Fruit fly (Drosophila melanogaster) whole organism, embryonic: ENCODE results near the gene CG3078.
A peak's percentile ranks its signal among the peaks of the same experiment; 100 is the strongest.

ENCODE experiments used
- ATbp ChIP-seq: fragments of 200-800 bp; sonication (Bioruptor generic); optimal IDR thresholded peaks from 2 replicates; lab custom pipeline; 2017; ENCODE audit warnings: missing biosample characterization, mild to moderate bottlenecking, missing genetic modification characterization, missing genetic modification reagents
- Ada2b ChIP-seq: fragments of 200-800 bp; sonication (Bioruptor generic); IDR thresholded peaks from 2 replicates; pipeline ENCODE4 v1.3.6; 2022; ENCODE audit warnings: missing biosample characterization, missing genetic modification characterization
- Asciz ChIP-seq: fragments of 200-800 bp; sonication (Bioruptor generic); optimal IDR thresholded peaks from 2 replicates; lab custom pipeline; 2017; ENCODE audit warnings: missing biosample characterization, mild to moderate bottlenecking, missing genetic modification characterization, missing genetic modification reagents
- B-H1 ChIP-seq: fragments of 200-800 bp; sonication (Bioruptor generic); IDR thresholded peaks from 3 replicates; pipeline ENCODE4 v1.3.6; 2022; ENCODE audit warnings: missing biosample characterization, missing genetic modification characterization
- CG10565 ChIP-seq: fragments of 200-800 bp; sonication (Bioruptor generic); optimal IDR thresholded peaks from 3 replicates; lab custom pipeline; 2016; ENCODE audit warnings: missing biosample characterization, mild to moderate bottlenecking, missing genetic modification characterization
- CG1233 ChIP-seq: fragments of 200-800 bp; sonication (Bioruptor generic); optimal IDR thresholded peaks from 4 replicates; lab custom pipeline; 2018; ENCODE audit warnings: missing biosample characterization, mild to moderate bottlenecking, missing genetic modification characterization
- CG13894 ChIP-seq: fragments of 200-800 bp; sonication (Bioruptor generic); optimal IDR thresholded peaks from 3 replicates; lab custom pipeline; 2018; ENCODE audit warnings: missing biosample characterization, mild to moderate bottlenecking, missing genetic modification characterization, moderate library complexity
- CG17359 ChIP-seq: fragments of 200-800 bp; sonication (Bioruptor generic); optimal IDR thresholded peaks from 3 replicates; lab custom pipeline; 2018; ENCODE audit warnings: missing biosample characterization, mild to moderate bottlenecking, missing genetic modification characterization, moderate library complexity
- CG17802 ChIP-seq: fragments of 200-800 bp; sonication (Bioruptor generic); optimal IDR thresholded peaks from 2 replicates; lab custom pipeline; 2018; ENCODE audit warnings: missing biosample characterization, mild to moderate bottlenecking, missing genetic modification characterization, moderate library complexity
- CG18599 ChIP-seq: fragments of 200-800 bp; sonication (Bioruptor generic); optimal IDR thresholded peaks from 3 replicates; lab custom pipeline; 2017; ENCODE audit warnings: missing biosample characterization, missing genetic modification characterization, mild to moderate bottlenecking, moderate library complexity, missing genetic modification reagents
- CG2120 ChIP-seq: fragments of 200-800 bp; sonication (Bioruptor generic); optimal IDR thresholded peaks from 3 replicates; lab custom pipeline; 2016; ENCODE audit warnings: missing biosample characterization, missing genetic modification characterization
- CG3407 ChIP-seq: fragments of 200-800 bp; sonication (Bioruptor generic); optimal IDR thresholded peaks from 2 replicates; lab custom pipeline; 2018; ENCODE audit warnings: missing biosample characterization, mild to moderate bottlenecking, missing genetic modification characterization
- CG34224 ChIP-seq: fragments of 200-800 bp; sonication (Bioruptor generic); IDR thresholded peaks from 3 replicates; pipeline ENCODE4 v1.3.6; 2022; ENCODE audit warnings: missing biosample characterization, missing genetic modification characterization; ENCODE audit not compliant: partially characterized antibody
- CG43689 ChIP-seq: fragments of 200-800 bp; sonication (Bioruptor generic); IDR thresholded peaks from 2 replicates; pipeline ENCODE4 v1.3.6; 2022; ENCODE audit warnings: missing biosample characterization, missing genetic modification characterization
- CG6175 ChIP-seq: fragments of 200-800 bp; sonication (Bioruptor generic); IDR thresholded peaks from 3 replicates; pipeline ENCODE4 v1.3.6; 2022; ENCODE audit warnings: missing biosample characterization, missing genetic modification characterization
- CG6765 ChIP-seq: fragments of 200-800 bp; sonication (Bioruptor generic); optimal IDR thresholded peaks from 3 replicates; lab custom pipeline; 2017; ENCODE audit warnings: missing biosample characterization, mild to moderate bottlenecking, missing genetic modification characterization
- CG8359 ChIP-seq: fragments of 200-800 bp; sonication (Bioruptor generic); optimal IDR thresholded peaks from 2 replicates; lab custom pipeline; 2017; ENCODE audit warnings: missing biosample characterization, mild to moderate bottlenecking, missing genetic modification characterization, borderline replicate concordance
- CG8388 ChIP-seq: fragments of 200-800 bp; sonication (Bioruptor generic); optimal IDR thresholded peaks from 2 replicates; lab custom pipeline; 2019; ENCODE audit warnings: missing biosample characterization, mild to moderate bottlenecking, missing genetic modification characterization, moderate library complexity
- CG9876 ChIP-seq: fragments of 200-800 bp; sonication (Bioruptor generic); optimal IDR thresholded peaks from 2 replicates; lab custom pipeline; 2016; ENCODE audit warnings: missing biosample characterization, missing genetic modification characterization
- Deaf1 ChIP-seq: fragments of 200-800 bp; optimal IDR thresholded peaks from 3 replicates; lab custom pipeline; 2019; ENCODE audit warnings: missing biosample characterization, mild to moderate bottlenecking, missing genetic modification characterization, moderate library complexity
- Dll ChIP-seq: fragments of 200-800 bp; sonication (Bioruptor generic); IDR thresholded peaks from 4 replicates; pipeline ENCODE4 v1.3.6; 2022; ENCODE audit warnings: missing biosample characterization, missing genetic modification characterization; ENCODE audit not compliant: partially characterized antibody
- Ets65A ChIP-seq: fragments of 200-800 bp; sonication (Bioruptor generic); peaks from one replicate; lab custom pipeline; 2016; ENCODE audit warnings: missing biosample characterization, missing genetic modification characterization
- Fer1 ChIP-seq: fragments of 200-800 bp; sonication (Bioruptor generic); optimal IDR thresholded peaks from 2 replicates; lab custom pipeline; 2017; ENCODE audit warnings: missing biosample characterization, mild to moderate bottlenecking, missing genetic modification characterization
- Gug ChIP-seq: fragments of 200-800 bp; sonication (Bioruptor generic); IDR thresholded peaks from 4 replicates; pipeline ENCODE4 v1.3.6; 2022; ENCODE audit warnings: missing biosample characterization, missing genetic modification characterization
- HLH54F ChIP-seq: fragments of 200-800 bp; sonication (Bioruptor generic); optimal IDR thresholded peaks from 3 replicates; lab custom pipeline; 2016; ENCODE audit warnings: missing biosample characterization, missing genetic modification characterization
- Hr51 ChIP-seq, 2 experiments: fragments of 200-800 bp; sonication (Bioruptor generic); optimal IDR thresholded peaks; 2 replicates in 1 of 2; 3 replicates in 1 of 2; lab custom pipeline; 2016 to 2018; ENCODE audit warnings: missing biosample characterization in 2 of 2, missing genetic modification characterization in 2 of 2, mild to moderate bottlenecking in 1 of 2, moderate library complexity in 1 of 2
- Mad ChIP-seq: fragments of 200-800 bp; sonication (Bioruptor generic); optimal IDR thresholded peaks from 2 replicates; lab custom pipeline; 2016; ENCODE audit warnings: missing biosample characterization, missing genetic modification characterization
- Mes4 ChIP-seq: fragments of 200-800 bp; sonication (Bioruptor generic); optimal IDR thresholded peaks from 2 replicates; lab custom pipeline; 2016; ENCODE audit warnings: missing biosample characterization, missing genetic modification characterization
- Side ChIP-seq: fragments of 200-800 bp; sonication (Bioruptor generic); optimal IDR thresholded peaks from 2 replicates; lab custom pipeline; 2016; ENCODE audit warnings: missing biosample characterization, missing genetic modification characterization
- ara ChIP-seq: fragments of 200-800 bp; sonication (Bioruptor generic); IDR thresholded peaks from 2 replicates; pipeline ENCODE4 v1.3.6; 2022; ENCODE audit warnings: missing biosample characterization, missing genetic modification characterization
- chif ChIP-seq, 2 experiments: fragments of 200-800 bp; sonication (Bioruptor generic); optimal IDR thresholded peaks; 3 replicates each; lab custom pipeline; 2016; ENCODE audit warnings: missing biosample characterization in 2 of 2, missing genetic modification characterization in 2 of 2
- dm ChIP-seq: fragments of 200-800 bp; sonication (Bioruptor generic); optimal IDR thresholded peaks from 3 replicates; lab custom pipeline; 2016; ENCODE audit warnings: missing biosample characterization, missing genetic modification characterization
- ftz-f1 ChIP-seq: fragments of 200-800 bp; sonication (Bioruptor generic); optimal IDR thresholded peaks from 2 replicates; lab custom pipeline; 2016; ENCODE audit warnings: missing biosample characterization, missing genetic modification characterization
- gsb-n ChIP-seq: fragments of 200-800 bp; sonication (Bioruptor generic); optimal IDR thresholded peaks from 3 replicates; lab custom pipeline; 2018; ENCODE audit warnings: missing biosample characterization, mild to moderate bottlenecking, missing genetic modification characterization
- gt ChIP-seq: fragments of 200-800 bp; sonication (Bioruptor generic); IDR thresholded peaks from 2 replicates; pipeline ENCODE4 v1.3.6; 2022; ENCODE audit warnings: missing biosample characterization, missing genetic modification characterization
- h ChIP-seq: fragments of >200 bp; optimal IDR thresholded peaks from 2 replicates; lab custom pipeline; 2017
- hth ChIP-seq: fragments of >200 bp; optimal IDR thresholded peaks from 2 replicates; lab custom pipeline; 2017; ENCODE audit warnings: inconsistent platforms
- lmd ChIP-seq: fragments of 200-800 bp; sonication (Bioruptor generic); IDR thresholded peaks from 2 replicates; pipeline ENCODE4 v1.3.6; 2022; ENCODE audit warnings: missing biosample characterization, missing genetic modification characterization
- nerfin-1 ChIP-seq: fragments of 200-800 bp; sonication (Bioruptor generic); optimal IDR thresholded peaks from 3 replicates; lab custom pipeline; 2019; ENCODE audit warnings: missing biosample characterization, mild to moderate bottlenecking, missing genetic modification characterization, moderate library complexity
- nmo ChIP-seq: fragments of 200-800 bp; sonication (Bioruptor generic); optimal IDR thresholded peaks from 2 replicates; lab custom pipeline; 2018; ENCODE audit warnings: missing biosample characterization, mild to moderate bottlenecking, missing genetic modification characterization, moderate library complexity
- nom ChIP-seq: fragments of 200-800 bp; sonication (Bioruptor generic); optimal IDR thresholded peaks from 2 replicates; lab custom pipeline; 2017; ENCODE audit warnings: missing biosample characterization, missing genetic modification characterization, mild to moderate bottlenecking, moderate library complexity, missing genetic modification reagents
- pzg ChIP-seq: fragments of 200-800 bp; sonication (Bioruptor generic); optimal IDR thresholded peaks from 3 replicates; lab custom pipeline; 2018; ENCODE audit warnings: missing biosample characterization, mild to moderate bottlenecking, missing genetic modification characterization, moderate library complexity
- ro ChIP-seq: fragments of 200-800 bp; sonication (Bioruptor generic); IDR thresholded peaks from 2 replicates; pipeline ENCODE4 v1.3.6; 2022; ENCODE audit warnings: missing biosample characterization, missing genetic modification characterization
- stwl ChIP-seq: fragments of 200-800 bp; sonication (Bioruptor generic); optimal IDR thresholded peaks from 3 replicates; lab custom pipeline; 2018; ENCODE audit warnings: missing biosample characterization, mild to moderate bottlenecking, missing genetic modification characterization, moderate library complexity
- sug ChIP-seq: fragments of 200-800 bp; optimal IDR thresholded peaks from 2 replicates; lab custom pipeline; 2019; ENCODE audit warnings: missing biosample characterization, mild to moderate bottlenecking, missing genetic modification characterization, moderate library complexity
- tap ChIP-seq: fragments of 200-800 bp; optimal IDR thresholded peaks from 3 replicates; lab custom pipeline; 2019; ENCODE audit warnings: missing biosample characterization, mild to moderate bottlenecking, missing genetic modification characterization, moderate library complexity
- tgo ChIP-seq: fragments of 200-800 bp; sonication (Bioruptor generic); IDR thresholded peaks from 3 replicates; pipeline ENCODE4 v1.3.6; 2022; ENCODE audit warnings: missing biosample characterization, missing genetic modification characterization
- wek ChIP-seq: fragments of 200-800 bp; sonication (Bioruptor generic); optimal IDR thresholded peaks from 3 replicates; lab custom pipeline; 2018; ENCODE audit warnings: missing biosample characterization, mild to moderate bottlenecking, missing genetic modification characterization, moderate library complexity
- zen ChIP-seq: fragments of 200-800 bp; sonication (Bioruptor generic); optimal IDR thresholded peaks from 3 replicates; lab custom pipeline; 2018; ENCODE audit warnings: missing biosample characterization, mild to moderate bottlenecking, missing genetic modification characterization, moderate library complexity

The CG3078 gene

dm6 chrX:2303771-2304513 is 44.3 kb upstream of the CG3078 start (continued):
- TF ChIP-seq CG17359 (tag; lab: Kevin White, UChicago), result peak; percentile 86
- TF ChIP-seq B-H1 (GFP tag; lab: Robert Waterston, UW), result peak; percentile 66
- peak; percentile 90 for TF ChIP-seq dm (GFP tag; lab: Kevin White, UChicago)
- peak; percentile 74 for TF ChIP-seq ara (GFP tag; lab: Robert Waterston, UW)
- TF ChIP-seq Deaf1 (tag; lab: Kevin White, UChicago), result peak; percentile 66
- TF ChIP-seq Hr51 (GFP tag; optimal IDR thresholded peaks at IDR 0.05; lab: Kevin White, UChicago), result peak; percentile 89 to 90
- peak; percentile 88 for TF ChIP-seq CG8388 (GFP tag; lab: Kevin White, UChicago)
- peak; percentile 96 for TF ChIP-seq CG2120 (GFP tag; lab: Kevin White, UChicago)
- peak; percentile 55 for TF ChIP-seq CG10565 (GFP tag; lab: Kevin White, UChicago)
- peak; percentile 95 for TF ChIP-seq CG18599 (GFP tag; lab: Kevin White, UChicago)
- peak; percentile 70 for TF ChIP-seq wek (GFP tag; lab: Kevin White, UChicago)
- TF ChIP-seq sug, result peak; percentile 80
- no peak for TF ChIP-seq h (lab: Kevin White, UChicago)
- no peak for TF ChIP-seq Dll
- peak; percentile 89 for TF ChIP-seq Side (GFP tag; lab: Kevin White, UChicago)
- TF ChIP-seq Mad (GFP tag; lab: Kevin White, UChicago), result peak; percentile 93
- TF ChIP-seq CG6765, result peak; percentile 82
- peak; percentile 35 for TF ChIP-seq CG8359 (GFP tag; lab: Kevin White, UChicago)
- peak; percentile 93 for TF ChIP-seq Fer1 (GFP tag; lab: Kevin White, UChicago)
- peak; percentile 68 for TF ChIP-seq CG17802 (tag; lab: Kevin White, UChicago)
- no peak for TF ChIP-seq CG34224 (GFP tag; lab: Robert Waterston, UW)
- TF ChIP-seq gsb-n (tag; lab: Kevin White, UChicago), result peak; percentile 86
- no peak for TF ChIP-seq CG43689 (GFP tag; lab: Robert Waterston, UW)
- peak; percentile 91 for TF ChIP-seq nmo (GFP tag; lab: Kevin White, UChicago)
- no peak for TF ChIP-seq hth (lab: Kevin White, UChicago)
- TF ChIP-seq gt, result peak; percentile 38; the same call in 1 of the 2 replicates
- peak; percentile 83 for TF ChIP-seq CG9876 (GFP tag; lab: Kevin White, UChicago)
- TF ChIP-seq tgo (GFP tag; lab: Robert Waterston, UW), result peak; percentile 78
- TF ChIP-seq CG1233 (GFP tag; lab: Kevin White, UChicago), result peak; percentile 88
- peak; percentile 84 for TF ChIP-seq tap
- TF ChIP-seq pzg, result no peak
- TF ChIP-seq nom (GFP tag; lab: Kevin White, UChicago), result peak; percentile 78
- TF ChIP-seq Mes4 (GFP tag; lab: Kevin White, UChicago), result peak; percentile 92
- peak; percentile 99 for TF ChIP-seq Ets65A (GFP tag; lab: Kevin White, UChicago)
- TF ChIP-seq ftz-f1 (GFP tag; lab: Kevin White, UChicago), result peak; percentile 73
- TF ChIP-seq HLH54F (GFP tag; lab: Kevin White, UChicago), result peak; percentile 94
- peak; percentile 90 for TF ChIP-seq lmd
- TF ChIP-seq chif (GFP tag; optimal IDR thresholded peaks at IDR 0.05; lab: Kevin White, UChicago), result peak; percentile 90
- TF ChIP-seq nerfin-1 (tag; lab: Kevin White, UChicago), result peak; percentile 79
- peak; percentile 75 for TF ChIP-seq Asciz (GFP tag; lab: Kevin White, UChicago)
- peak; percentile 83 for TF ChIP-seq ATbp
- peak; percentile 69 for TF ChIP-seq zen
- peak; percentile 64 for TF ChIP-seq CG13894 (tag; lab: Kevin White, UChicago)
- TF ChIP-seq CG3407 (GFP tag; lab: Kevin White, UChicago), result peak; percentile 77
- TF ChIP-seq stwl (tag; lab: Kevin White, UChicago), result no peak
- peak; percentile 24; the same call in 1 of the 3 replicates for TF ChIP-seq CG6175 (GFP tag; lab: Robert Waterston, UW)
- TF ChIP-seq Ada2b (GFP tag; lab: Robert Waterston, UW), result peak; percentile 88
- TF ChIP-seq ro (GFP tag; lab: Robert Waterston, UW), result no peak
- TF ChIP-seq Gug, result peak; percentile 80
